Worm (Caenorhabditis elegans): Measurements from ENCODE around the gene dsl-1.

Gene dsl-1

DNA sequence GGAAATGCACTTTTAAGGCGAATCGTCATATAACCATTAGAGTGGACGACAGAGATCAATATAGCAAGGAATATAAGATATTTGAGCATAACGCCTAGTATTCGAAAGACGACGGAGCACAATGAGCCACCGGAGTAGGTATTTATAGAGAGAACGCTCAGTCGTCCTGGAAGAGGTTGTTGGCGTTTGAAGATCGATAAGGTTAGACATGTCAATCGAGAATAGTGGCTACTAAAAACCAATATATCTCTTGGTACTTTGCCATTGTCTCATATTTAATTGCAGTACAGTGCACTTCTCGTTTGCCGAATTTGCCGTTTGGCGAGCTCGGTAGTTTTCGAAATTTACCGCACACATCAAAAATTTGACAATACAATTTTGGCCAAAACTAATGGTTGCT is at the start of gene dsl-1:
TSS of gene dsl-1 (minus strand) at position 101 of the 400 bp plus-strand sequence.
- TF ChIP-seq ztf-25 (GFP tag; IDR thresholded peaks at IDR 0.05) (no peak), madf-6 (GFP tag; IDR thresholded peaks at IDR 0.05) (no peak), rpc-1 (optimal IDR thresholded peaks at IDR 0.05) (no peak), rpc-1 (tag; optimal IDR thresholded peaks at IDR 0.05) (no peak), zfh-2 (GFP tag; conservative IDR thresholded peaks at IDR 0.05) (no peak), somi-1 (GFP tag; optimal IDR thresholded peaks at IDR 0.05) (no peak), lin-40 (tag; optimal IDR thresholded peaks at IDR 0.05) (no peak), snpc-1.1 (tag; optimal IDR thresholded peaks at IDR 0.05; ENCODE audit: insufficient read depth) (no peak), B0035.1 (tag; optimal IDR thresholded peaks at IDR 0.05) (no peak), lin-26 (GFP tag; IDR thresholded peaks at IDR 0.05) (no peak), efl-1 (GFP tag; optimal IDR thresholded peaks at IDR 0.05) (no peak), egrh-3 (GFP tag; IDR thresholded peaks at IDR 0.05) (no peak), T07F8.4 (tag; optimal IDR thresholded peaks at IDR 0.05) (no peak)

DNA sequence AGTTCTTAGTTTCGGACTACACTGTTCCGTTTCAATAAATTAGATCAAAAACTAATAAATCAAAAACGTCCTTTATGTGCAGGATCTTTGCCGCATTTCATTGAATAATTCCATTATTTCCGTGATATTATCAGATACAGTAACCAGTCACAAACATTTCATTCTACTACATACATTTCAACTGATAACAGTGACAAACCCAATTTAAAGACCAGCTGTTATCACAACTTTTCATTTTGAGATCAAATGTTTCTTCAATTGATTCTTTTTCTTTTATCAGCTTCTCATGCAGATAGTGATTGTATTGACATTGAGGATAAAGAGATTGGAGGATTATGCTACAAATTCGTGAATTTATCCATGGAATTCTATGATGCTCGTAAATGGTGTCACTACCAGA is 48.8 kb upstream of the dsl-1 start, which contains the start of gene clec-168:
TSS of gene clec-168 (plus strand) at position 247 of the 400 bp plus-strand sequence.
- TF ChIP-seq nhr-80 (tag; optimal IDR thresholded peaks at IDR 0.05) (peak; percentile 16), Y53G8AR.9 (GFP tag; conservative IDR thresholded peaks at IDR 0.05) (no peak)

DNA sequence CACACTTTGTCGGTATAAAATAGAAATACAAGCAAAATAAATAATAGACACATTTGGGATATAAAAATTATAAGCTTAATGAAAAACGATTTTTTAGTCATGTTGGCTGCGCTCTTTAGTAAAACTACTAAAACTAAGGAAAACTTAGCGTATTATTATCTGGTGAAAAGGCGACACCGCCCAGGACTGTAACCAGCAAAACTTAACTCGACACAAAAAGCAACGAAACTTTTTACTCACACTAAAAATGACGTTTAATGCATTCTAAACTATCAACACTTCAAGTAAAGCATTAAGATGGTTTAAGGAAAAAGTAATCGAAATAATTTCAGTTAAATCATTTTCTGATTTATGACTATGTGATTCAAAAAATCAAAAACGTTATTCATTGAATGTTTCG is 47.8 kb upstream of the dsl-1 start, which contains the start of gene clec-167:
TSS of gene clec-167 (minus strand) at position 101 of the 400 bp plus-strand sequence.
- TF ChIP-seq lsy-27 (tag; optimal IDR thresholded peaks at IDR 0.05; ENCODE audit: borderline replicate concordance, insufficient read depth) (no peak), nhr-90 (tag; optimal IDR thresholded peaks at IDR 0.05) (no peak), let-607 (tag; optimal IDR thresholded peaks at IDR 0.05) (no peak), xnd-1 (tag; optimal IDR thresholded peaks at IDR 0.05) (no peak), efl-1 (GFP tag; optimal IDR thresholded peaks at IDR 0.05) (no peak), zim-3 (tag; optimal IDR thresholded peaks at IDR 0.05) (no peak)

DNA sequence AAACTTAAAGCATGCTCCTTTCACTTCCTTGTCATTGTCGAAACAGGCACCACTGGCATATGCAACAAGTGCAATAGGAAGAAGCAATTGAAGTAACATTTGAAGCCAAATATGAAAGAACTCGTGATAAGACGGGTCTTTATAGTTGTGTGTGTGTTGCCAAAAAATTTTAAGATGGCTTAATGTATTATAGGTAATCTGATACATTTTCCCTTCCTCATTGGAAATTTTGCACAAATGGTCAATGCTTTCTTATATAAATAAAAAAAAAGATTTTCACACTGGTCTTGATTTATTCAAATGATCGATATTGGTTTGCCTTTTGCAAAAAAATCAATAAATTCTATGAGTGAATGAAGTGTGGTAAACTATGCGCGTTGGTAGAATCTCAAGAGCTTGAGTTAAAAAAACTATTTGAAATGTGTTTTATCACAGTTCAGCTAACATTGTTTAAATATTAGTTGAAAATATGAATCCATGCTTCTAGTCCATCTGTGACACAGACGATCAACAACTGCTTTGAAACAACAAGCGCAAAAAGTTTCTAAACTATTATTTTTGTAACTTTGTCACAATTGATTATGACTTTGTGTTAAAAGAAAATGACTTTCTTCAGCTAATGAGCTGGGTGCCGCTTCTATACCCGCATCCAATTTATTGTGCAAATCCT is 43.5 kb upstream of the dsl-1 start, which contains the start of the genes clec-166 and F38A1.6:
TSS of gene clec-166 (minus strand) at position 101 of the 670 bp plus-strand sequence.
TSS of gene F38A1.6 (plus strand) at position 620 of the 670 bp plus-strand sequence.
- TF ChIP-seq Y79H2A.3 (GFP tag; conservative IDR thresholded peaks at IDR 0.05) (no peak), mxl-1 (tag; optimal IDR thresholded peaks at IDR 0.05) (no peak), ztf-6 (GFP tag; IDR thresholded peaks at IDR 0.05) (no peak), ztf-25 (GFP tag; IDR thresholded peaks at IDR 0.05) (no peak), snpc-4 (GFP tag; optimal IDR thresholded peaks at IDR 0.05) (no peak), snpc-4 (tag; optimal IDR thresholded peaks at IDR 0.05) (no peak), B0261.1 (tag; optimal IDR thresholded peaks at IDR 0.05) (no peak), F55B11.4 (tag; optimal IDR thresholded peaks at IDR 0.05; ENCODE audit: borderline replicate concordance, insufficient read depth) (no peak), B0035.1 (tag; optimal IDR thresholded peaks at IDR 0.05) (no peak)

DNA sequence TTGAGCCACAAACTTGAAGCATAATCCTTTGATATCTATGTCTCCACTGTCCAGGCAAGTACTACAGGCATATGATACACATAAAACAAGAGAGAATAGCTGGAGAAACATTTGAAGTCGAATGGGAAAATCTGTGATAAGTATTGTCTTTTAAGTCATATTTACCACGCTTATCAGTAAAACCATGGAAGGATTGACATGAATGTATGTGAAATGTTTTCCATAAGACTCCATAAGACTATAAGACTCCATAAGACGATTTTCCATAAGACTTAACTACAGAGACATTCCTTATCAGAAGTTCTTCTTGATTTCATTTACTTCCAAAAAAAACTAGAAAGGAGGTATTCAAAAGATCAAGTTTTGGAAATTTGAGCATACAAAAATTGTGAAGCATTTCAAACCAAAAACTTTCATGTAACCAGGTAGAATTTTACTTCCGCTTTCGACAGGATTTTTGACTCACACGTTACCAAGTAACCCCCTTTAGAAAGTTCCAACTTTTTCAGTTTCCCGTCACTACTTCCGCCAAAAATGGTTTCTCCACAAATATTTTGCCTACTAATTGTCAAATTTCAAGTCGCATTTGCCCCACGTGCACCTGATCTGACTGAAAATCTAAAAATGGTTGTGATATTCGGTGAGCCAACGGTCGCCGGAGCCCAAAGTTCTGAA is 39.0 kb upstream of the dsl-1 start, which contains the start of the genes clec-165 and F38A1.11:
TSS of gene clec-165 (minus strand) at position 125 of the 675 bp plus-strand sequence.
TSS of gene F38A1.11 (plus strand) at position 625 of the 675 bp plus-strand sequence.
- TF ChIP-seq ets-4 (GFP tag; optimal IDR thresholded peaks at IDR 0.05) (no peak), lin-54 (GFP tag; optimal IDR thresholded peaks at IDR 0.05) (no peak), nhr-80 (tag; optimal IDR thresholded peaks at IDR 0.05) (peak; percentile 25)

All from whole organism, young adult.